Fruit fly (Drosophila melanogaster): Measurements from ENCODE around the gene CG5001.

The CG5001 gene

dm6 chr2L:1207432-1207831 lies 21.9 kb downstream of the CG5001 start (continued):
- TF ChIP-seq CG7556 (GFP tag; optimal IDR thresholded peaks at IDR 0.05), result peak; percentile 69
- TF ChIP-seq Dad (GFP tag; optimal IDR thresholded peaks at IDR 0.05), result peak; percentile 10
- TF ChIP-seq ranshi (GFP tag; IDR thresholded peaks at IDR 0.05), result peak; percentile 60
- no peak for TF ChIP-seq bowl (GFP tag; IDR thresholded peaks at IDR 0.05)
- TF ChIP-seq Ravus (GFP tag; IDR thresholded peaks at IDR 0.05), result no peak; the same call in 1 of the 2 replicates
- TF ChIP-seq CG7271 (tag; optimal IDR thresholded peaks at IDR 0.05), result no peak
- peak; percentile 43 for TF ChIP-seq CG12391 (tag; optimal IDR thresholded peaks at IDR 0.05)
- TF ChIP-seq CG14014 (GFP tag; IDR thresholded peaks at IDR 0.05), result peak; percentile 78
- TF ChIP-seq Nf-YC (tag; optimal IDR thresholded peaks at IDR 0.05), result no peak
- TF ChIP-seq CG12659 (GFP tag; optimal IDR thresholded peaks at IDR 0.05), result peak; percentile 51
- peak; percentile 13 for TF ChIP-seq nmo (GFP tag; optimal IDR thresholded peaks at IDR 0.05)
- no peak for TF ChIP-seq CG10147 (GFP tag; optimal IDR thresholded peaks at IDR 0.05)
- TF ChIP-seq sens-2 (GFP tag; IDR thresholded peaks at IDR 0.05), result no peak
- no peak for TF ChIP-seq Myb (GFP tag; optimal IDR thresholded peaks at IDR 0.05)
- TF ChIP-seq CG8478 (optimal IDR thresholded peaks at IDR 0.05), result no peak
- no peak for TF ChIP-seq CG2116 (GFP tag; optimal IDR thresholded peaks at IDR 0.05)
- peak; percentile 44 for TF ChIP-seq CG9817 (tag; optimal IDR thresholded peaks at IDR 0.05)
- TF ChIP-seq CG18619 (GFP tag; optimal IDR thresholded peaks at IDR 0.05), result no peak
- no peak for TF ChIP-seq sima (GFP tag; optimal IDR thresholded peaks at IDR 0.05)
- TF ChIP-seq CG30403 (GFP tag; optimal IDR thresholded peaks at IDR 0.05), result peak; percentile 31
- TF ChIP-seq Gug (GFP tag; IDR thresholded peaks at IDR 0.05), result peak; percentile 56; the same call in 3 of the 4 replicates
- peak; percentile 33 for TF ChIP-seq CG6689 (GFP tag; IDR thresholded peaks at IDR 0.05)
- TF ChIP-seq Optix (GFP tag; IDR thresholded peaks at IDR 0.05), result peak; percentile 54; the same call in 1 of the 3 replicates
- TF ChIP-seq cwo (GFP tag; optimal IDR thresholded peaks at IDR 0.05), result peak; percentile 29
- peak; percentile 60 for TF ChIP-seq CG2678 (tag; optimal IDR thresholded peaks at IDR 0.05)
- TF ChIP-seq slbo (GFP tag; IDR thresholded peaks at IDR 0.05), result peak; percentile 85
- TF ChIP-seq Hr39 (optimal IDR thresholded peaks at IDR 0.05), result no peak
- TF ChIP-seq CG16813 (GFP tag; IDR thresholded peaks at IDR 0.05; ENCODE audit: partially characterized antibody), result no peak
- peak; percentile 31 for TF ChIP-seq CG12219 (GFP tag; optimal IDR thresholded peaks at IDR 0.05)
- peak; percentile 73 for TF ChIP-seq dysf (GFP tag; IDR thresholded peaks at IDR 0.05)
- peak; percentile 82 for TF ChIP-seq Med (GFP tag)
- TF ChIP-seq CG10565 (GFP tag; optimal IDR thresholded peaks at IDR 0.05), result no peak
- TF ChIP-seq fd3F (GFP tag; optimal IDR thresholded peaks at IDR 0.05), result no peak
- no peak for TF ChIP-seq Ssrp (tag; optimal IDR thresholded peaks at IDR 0.05)
- no peak for TF ChIP-seq CG4282 (GFP tag; optimal IDR thresholded peaks at IDR 0.05)
- peak; percentile 55 for TF ChIP-seq sisA (GFP tag; IDR thresholded peaks at IDR 0.05)
- peak; percentile 36 for TF ChIP-seq sug (tag; optimal IDR thresholded peaks at IDR 0.05)
- TF ChIP-seq wdn (GFP tag; IDR thresholded peaks at IDR 0.05), result peak; percentile 62
- no peak for TF ChIP-seq CG18764 (GFP tag; optimal IDR thresholded peaks at IDR 0.05)
- no peak for TF ChIP-seq CG13624 (GFP tag; optimal IDR thresholded peaks at IDR 0.05)
- no peak for TF ChIP-seq eyg (GFP tag; optimal IDR thresholded peaks at IDR 0.05)
- TF ChIP-seq Dek (tag; optimal IDR thresholded peaks at IDR 0.05), result peak; percentile 42
- TF ChIP-seq stc (GFP tag; IDR thresholded peaks at IDR 0.05), result peak; percentile 66
- peak; percentile 42; the same call in 1 of the 3 replicates for TF ChIP-seq Mrtf (GFP tag; IDR thresholded peaks at IDR 0.05)
- peak; percentile 63; the same call in 2 of the 3 replicates for TF ChIP-seq CG11456 (GFP tag; IDR thresholded peaks at IDR 0.05)
- TF ChIP-seq eve (GFP tag; optimal IDR thresholded peaks at IDR 0.05), result peak in 1 of 2 experiments; percentile 67
- TF ChIP-seq bab2 (GFP tag; optimal IDR thresholded peaks at IDR 0.05), result no peak
- TF ChIP-seq E2f1 (GFP tag; IDR thresholded peaks at IDR 0.05), result peak; percentile 56
- TF ChIP-seq Eip74EF (GFP tag; optimal IDR thresholded peaks at IDR 0.05), result no peak
- TF ChIP-seq luna (GFP tag; optimal IDR thresholded peaks at IDR 0.05), result no peak
- TF ChIP-seq CG12769 (tag; optimal IDR thresholded peaks at IDR 0.05), result peak; percentile 80
- peak; percentile 18 for TF ChIP-seq CG13894 (tag; optimal IDR thresholded peaks at IDR 0.05)

Data from whole organism, embryonic.